Fruit fly (Drosophila melanogaster) whole organism, adult: ENCODE data around the gene EndoU.

Experiments
- CG12768 ChIP-seq: fragments of 200-800 bp; sonication (Bioruptor generic); optimal IDR thresholded peaks from 2 replicates; lab custom pipeline; 2017; ENCODE audit warnings: missing biosample characterization, missing genetic modification characterization, mild to moderate bottlenecking, moderate library complexity, missing genetic modification reagents
- CG7045 ChIP-seq: fragments of 200-800 bp; sonication (Bioruptor generic); optimal IDR thresholded peaks from 2 replicates; lab custom pipeline; 2017; ENCODE audit warnings: missing biosample characterization, mild to moderate bottlenecking, missing genetic modification characterization
- CG7101 ChIP-seq: fragments of 200-800 bp; sonication (Bioruptor generic); optimal IDR thresholded peaks from 2 replicates; lab custom pipeline; 2018; ENCODE audit warnings: missing biosample characterization, mild to moderate bottlenecking, missing genetic modification characterization, moderate library complexity
- Clk ChIP-seq: fragments of 200-800 bp; sonication (Bioruptor generic); optimal IDR thresholded peaks from 2 replicates; lab custom pipeline; 2017; ENCODE audit warnings: missing biosample characterization, missing genetic modification characterization
- Mnt ChIP-seq: fragments of 200-800 bp; sonication (Bioruptor generic); optimal IDR thresholded peaks from 2 replicates; lab custom pipeline; 2016; ENCODE audit warnings: missing biosample characterization, mild to moderate bottlenecking, missing genetic modification characterization
- kay ChIP-seq: fragments of 200-800 bp; sonication (Bioruptor generic); peaks from one replicate; lab custom pipeline; 2016; ENCODE audit warnings: missing biosample characterization, missing genetic modification characterization, borderline replicate concordance

- TF ChIP-seq CG12768 (no peak), CG7101 (tag; lab: Kevin White, UChicago) (no peak), kay (GFP tag; lab: Kevin White, UChicago) (no peak), Mnt (GFP tag; lab: Kevin White, UChicago) (no peak), CG7045 (GFP tag; lab: Kevin White, UChicago) (no peak), Clk (GFP tag; lab: Kevin White, UChicago) (no peak)
Observed at dm6 chr3R:15895978-15896377, 12.2 kb upstream of the EndoU start, which contains the start of gene CG14877.
